Worm (Caenorhabditis elegans) whole organism, late embryonic: ENCODE data around the gene Y19D2B.1.

Experiments
- C08G9.2 ChIP-seq: sonication (generic microtip); optimal IDR thresholded peaks from 2 replicates; lab custom pipeline; 2016; ENCODE audit warnings: mild to moderate bottlenecking, missing genetic modification characterization, moderate library complexity, missing compliant biosample characterization
- ceh-2 ChIP-seq: sonication (generic microtip); optimal IDR thresholded peaks from 2 replicates; lab custom pipeline; 2016; ENCODE audit warnings: missing genotype, missing genetic modification characterization, missing compliant biosample characterization
- ceh-45 ChIP-seq: fragments of 200-800 bp; sonication (Bioruptor generic); IDR thresholded peaks from 2 replicates; pipeline ENCODE4 v1.3.6; 2022; ENCODE audit warnings: missing genetic modification reagents, missing genetic modification characterization, missing compliant biosample characterization
- ceh-9 ChIP-seq: sonication (generic microtip); optimal IDR thresholded peaks from 2 replicates; lab custom pipeline; 2016; ENCODE audit warnings: mild to moderate bottlenecking, missing genetic modification characterization, inconsistent platforms, missing compliant biosample characterization
- ets-4 ChIP-seq: sonication (generic microtip); optimal IDR thresholded peaks from 2 replicates; lab custom pipeline; 2016; ENCODE audit warnings: missing genetic modification characterization, missing compliant biosample characterization
- eyg-1 ChIP-seq: sonication (generic microtip); optimal IDR thresholded peaks from 2 replicates; lab custom pipeline; 2016; ENCODE audit warnings: missing genotype, missing genetic modification characterization, missing compliant biosample characterization
- odd-2 ChIP-seq: sonication (generic microtip); optimal IDR thresholded peaks from 2 replicates; lab custom pipeline; 2017; ENCODE audit warnings: antibody characterized with exemption, mild to moderate bottlenecking, missing genetic modification characterization, missing compliant biosample characterization
- pag-3 ChIP-seq: sonication (generic microtip); optimal IDR thresholded peaks from 2 replicates; lab custom pipeline; 2016; ENCODE audit warnings: missing compliant biosample characterization, missing genetic modification characterization, borderline replicate concordance
- pha-4 ChIP-seq: fragments of 150-350 bp; optimal IDR thresholded peaks from 2 replicates; lab custom pipeline; 2018; ENCODE audit warnings: missing biosample characterization, missing genetic modification reagents, missing genetic modification characterization
- pqm-1 ChIP-seq: sonication (generic microtip); optimal IDR thresholded peaks from 2 replicates; lab custom pipeline; 2016; ENCODE audit warnings: missing genetic modification characterization, missing compliant biosample characterization
- sox-4 ChIP-seq: sonication (generic microtip); optimal IDR thresholded peaks from 2 replicates; lab custom pipeline; 2017; ENCODE audit warnings: mild to moderate bottlenecking, missing genetic modification characterization, inconsistent platforms, missing compliant biosample characterization
- ttx-3 ChIP-seq: sonication (generic microtip); optimal IDR thresholded peaks from 2 replicates; lab custom pipeline; 2016; ENCODE audit warnings: missing genetic modification reagents, missing genetic modification characterization, missing compliant biosample characterization
- unc-55 ChIP-seq: sonication (generic microtip); optimal IDR thresholded peaks from 2 replicates; lab custom pipeline; 2017; ENCODE audit warnings: missing biosample characterization, missing genetic modification reagents, missing genetic modification characterization

ce11 chrII:10948236-10949025 lies 25.7 kb upstream of the Y19D2B.1 start:
- no peak for TF ChIP-seq pha-4 (tag; lab: Kevin White, UChicago)
- TF ChIP-seq ceh-2 (tag; lab: Kevin White, UChicago) = no peak
- no peak for TF ChIP-seq C08G9.2 (tag; lab: Kevin White, UChicago)
- TF ChIP-seq ceh-45 (GFP tag; lab: Robert Waterston, UW) = no peak
- TF ChIP-seq ttx-3 (tag; lab: Kevin White, UChicago) = no peak
- TF ChIP-seq unc-55 = no peak
- TF ChIP-seq pag-3 (tag; lab: Kevin White, UChicago) = no peak
- no peak for TF ChIP-seq ceh-9
- no peak for TF ChIP-seq pqm-1 (tag; lab: Kevin White, UChicago)
- no peak for TF ChIP-seq odd-2 (tag; lab: Kevin White, UChicago)
- TF ChIP-seq sox-4 (tag; lab: Kevin White, UChicago) = no peak
- no peak for TF ChIP-seq eyg-1 (tag; lab: Kevin White, UChicago)
- no peak for TF ChIP-seq ets-4
